Worm (Caenorhabditis elegans) whole organism, early embryonic: Measurements from ENCODE around the gene rab-39.

Source experiments
- aly-1 ChIP-seq: sonication (generic microtip); optimal IDR thresholded peaks from 2 replicates; lab custom pipeline; 2016; ENCODE audit warnings: missing genetic modification characterization, missing compliant biosample characterization
- ama-1 ChIP-seq: fragments of 150-350 bp; optimal IDR thresholded peaks from 2 replicates; lab custom pipeline; 2014
- ets-7 ChIP-seq: sonication (generic microtip); optimal IDR thresholded peaks from 2 replicates; lab custom pipeline; 2016; ENCODE audit warnings: missing genotype, missing genetic modification characterization, missing compliant biosample characterization
- flt-1 ChIP-seq: fragments of 200-800 bp; sonication (Bioruptor generic); IDR thresholded peaks from 2 replicates; pipeline ENCODE4 v1.3.6; 2022; ENCODE audit warnings: missing genetic modification characterization, missing compliant biosample characterization
- hmbx-1 ChIP-seq: sonication (generic microtip); optimal IDR thresholded peaks from 2 replicates; lab custom pipeline; 2016; ENCODE audit warnings: mild to moderate bottlenecking, missing genetic modification characterization, missing compliant biosample characterization
- hnd-1 ChIP-seq: sonication (generic microtip); optimal IDR thresholded peaks from 2 replicates; lab custom pipeline; 2016; ENCODE audit warnings: missing genetic modification characterization, missing compliant biosample characterization
- pes-1 ChIP-seq: fragments of 200-800 bp; sonication (Bioruptor generic); IDR thresholded peaks from 2 replicates; pipeline ENCODE4 v1.3.6; 2022; ENCODE audit warnings: missing genetic modification reagents, missing genetic modification characterization, missing compliant biosample characterization
- tbx-37 ChIP-seq: fragments of 200-800 bp; sonication (Bioruptor generic); conservative IDR thresholded peaks from 2 replicates; pipeline ENCODE4 v1.3.6; 2022; ENCODE audit warnings: missing genetic modification reagents, missing genetic modification characterization, missing compliant biosample characterization

DNA sequence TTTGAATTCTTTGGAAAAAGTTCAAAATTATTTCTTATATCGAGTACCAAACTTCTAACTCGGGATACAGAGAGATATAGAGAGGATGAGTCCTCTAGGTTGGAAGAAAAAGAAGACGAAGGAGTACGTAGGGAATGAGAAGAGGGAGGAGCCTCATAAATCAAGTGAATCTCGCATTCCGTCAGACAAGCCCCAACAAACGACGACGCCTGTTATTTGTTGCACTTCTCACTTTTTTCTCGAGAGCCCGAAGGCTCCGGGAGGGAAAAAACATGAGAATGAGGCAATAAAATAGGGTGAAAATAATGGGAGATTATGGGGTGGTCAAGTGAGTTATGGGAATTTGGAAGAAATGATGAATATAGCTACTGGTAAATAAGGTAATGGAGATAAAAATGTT lies 23.0 kb downstream of the rab-39 start:
- TF ChIP-seq ama-1 (lab: Kevin White, UChicago) (no peak), ets-7 (tag; lab: Kevin White, UChicago) (no peak), aly-1 (no peak), hmbx-1 (no peak), tbx-37 (no peak), pes-1 (no peak), flt-1 (no peak), hnd-1 (no peak)
